Fruit fly (Drosophila melanogaster): Measurements from ENCODE around the gene CG15864.
A peak's percentile ranks its signal among the peaks of the same experiment; 100 is the strongest.

The CG15864 gene

DNA sequence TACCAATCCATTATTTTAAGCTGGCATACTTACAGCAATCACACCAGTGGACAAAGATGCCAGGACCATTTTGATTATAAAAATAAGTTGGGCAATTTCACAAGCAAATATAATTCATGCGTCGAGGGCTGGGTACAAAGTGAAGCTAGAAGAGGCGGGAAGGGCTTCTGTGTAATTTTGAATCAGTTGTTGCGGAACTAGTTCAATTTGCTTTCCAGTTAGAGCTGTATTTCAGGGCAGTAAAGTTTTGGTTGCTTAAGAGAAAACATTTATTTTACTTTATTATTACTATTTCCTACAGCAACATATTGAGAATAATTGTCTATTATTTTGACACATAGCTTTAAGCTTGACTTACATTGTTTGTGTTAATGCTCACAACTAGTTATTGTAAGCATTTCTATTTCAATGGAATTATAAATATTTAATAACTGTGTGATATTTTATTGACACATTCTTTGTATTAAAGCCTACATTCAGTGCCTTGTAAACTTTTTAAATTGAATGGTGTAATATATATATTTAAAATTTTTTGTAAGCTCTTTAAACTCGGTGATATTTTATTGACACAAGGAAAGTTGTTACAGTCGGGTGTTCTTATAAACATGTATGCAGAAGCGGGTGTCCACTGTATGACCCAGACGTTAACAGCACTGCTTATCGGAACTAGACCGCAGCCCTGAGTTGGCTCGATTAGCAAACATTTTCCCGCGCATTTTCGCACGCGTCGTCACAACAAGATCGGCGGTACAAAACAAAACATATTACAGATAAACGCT lies 16.3 kb downstream of the CG15864 start, which contains the start of the genes RPA1 and Mcm2 (continued):
- TF ChIP-seq CG15601 (tag; optimal IDR thresholded peaks at IDR 0.05): peak; percentile 47
- TF ChIP-seq sd (tag; optimal IDR thresholded peaks at IDR 0.05): no peak
- TF ChIP-seq Gug (GFP tag; IDR thresholded peaks at IDR 0.05): peak; percentile 93
- TF ChIP-seq Nf-YA (GFP tag; IDR thresholded peaks at IDR 0.05): peak; percentile 16; the same call in 1 of the 2 replicates
- TF ChIP-seq twi (tag; optimal IDR thresholded peaks at IDR 0.05): peak; percentile 72
- TF ChIP-seq ems (GFP tag; optimal IDR thresholded peaks at IDR 0.05): no peak
- TF ChIP-seq Blimp-1 (GFP tag; optimal IDR thresholded peaks at IDR 0.05): peak; percentile 50
- peak; percentile 30 for TF ChIP-seq CG12299 (tag; optimal IDR thresholded peaks at IDR 0.05)
- no peak for TF ChIP-seq Hr39 (optimal IDR thresholded peaks at IDR 0.05)
- no peak for TF ChIP-seq sima (GFP tag; optimal IDR thresholded peaks at IDR 0.05)
- peak; percentile 81 for TF ChIP-seq Abd-B (GFP tag; optimal IDR thresholded peaks at IDR 0.05)
- peak; percentile 93 for TF ChIP-seq row (GFP tag; IDR thresholded peaks at IDR 0.05)
- TF ChIP-seq caup (GFP tag; optimal IDR thresholded peaks at IDR 0.05; ENCODE audit: severe bottlenecking): peak; percentile 59
- TF ChIP-seq D (optimal IDR thresholded peaks at IDR 0.05): no peak
- TF ChIP-seq D (GFP tag; optimal IDR thresholded peaks at IDR 0.05): peak; percentile 70
- TF ChIP-seq CG32532 (GFP tag; IDR thresholded peaks at IDR 0.05): peak; percentile 89
- TF ChIP-seq pros (GFP tag; optimal IDR thresholded peaks at IDR 0.05): no peak
- peak; percentile 51 for TF ChIP-seq Nf-YB (GFP tag; optimal IDR thresholded peaks at IDR 0.05)
- no peak for TF ChIP-seq btn (GFP tag; optimal IDR thresholded peaks at IDR 0.05)
- TF ChIP-seq da (GFP tag; optimal IDR thresholded peaks at IDR 0.05): no peak
- peak; percentile 95 for TF ChIP-seq slbo (GFP tag; IDR thresholded peaks at IDR 0.05)
- peak; percentile 33 for TF ChIP-seq gsb-n (tag; optimal IDR thresholded peaks at IDR 0.05)
- TF ChIP-seq CG9797 (GFP tag; optimal IDR thresholded peaks at IDR 0.05): no peak
- TF ChIP-seq Dbx (GFP tag; IDR thresholded peaks at IDR 0.05): peak; percentile 79
- TF ChIP-seq Hsf (GFP tag; optimal IDR thresholded peaks at IDR 0.05): peak; percentile 74
- TF ChIP-seq dm (GFP tag; optimal IDR thresholded peaks at IDR 0.05): peak; percentile 34
- TF ChIP-seq ftz-f1 (GFP tag; optimal IDR thresholded peaks at IDR 0.05): no peak
- peak in 1 of 2 experiments; percentile 60 for TF ChIP-seq Hr51 (GFP tag; optimal IDR thresholded peaks at IDR 0.05)
- TF ChIP-seq CG8478 (optimal IDR thresholded peaks at IDR 0.05): no peak
- no peak for TF ChIP-seq TFAM (GFP tag; optimal IDR thresholded peaks at IDR 0.05)
- peak; percentile 90 for TF ChIP-seq CG30403 (GFP tag; optimal IDR thresholded peaks at IDR 0.05)
- TF ChIP-seq CG32767 (GFP tag; IDR thresholded peaks at IDR 0.05): no peak
- TF ChIP-seq otp (GFP tag; IDR thresholded peaks at IDR 0.05): peak; percentile 58; the same call in 1 of the 3 replicates
- no peak for TF ChIP-seq NK7.1 (GFP tag; optimal IDR thresholded peaks at IDR 0.05)
- no peak for TF ChIP-seq Eip74EF (GFP tag; optimal IDR thresholded peaks at IDR 0.05)
- no peak for TF ChIP-seq luna (GFP tag; optimal IDR thresholded peaks at IDR 0.05)
- peak; percentile 86 for TF ChIP-seq CG10267 (tag; optimal IDR thresholded peaks at IDR 0.05)
- TF ChIP-seq CG6654 (GFP tag; optimal IDR thresholded peaks at IDR 0.05): peak; percentile 40
- TF ChIP-seq CG14014 (GFP tag; IDR thresholded peaks at IDR 0.05): peak; percentile 76
- no peak for TF ChIP-seq grn (GFP tag; optimal IDR thresholded peaks at IDR 0.05)
- no peak for TF ChIP-seq mld (GFP tag; IDR thresholded peaks at IDR 0.05; ENCODE audit: partially characterized antibody)
- TF ChIP-seq Bdp1 (GFP tag; optimal IDR thresholded peaks at IDR 0.05): no peak
- peak; percentile 55 for TF ChIP-seq BtbVII (GFP tag; optimal IDR thresholded peaks at IDR 0.05)
- peak; percentile 55 for TF ChIP-seq CG11723 (GFP tag; optimal IDR thresholded peaks at IDR 0.05)
- TF ChIP-seq D19B (GFP tag; optimal IDR thresholded peaks at IDR 0.05): peak; percentile 67
- TF ChIP-seq CG10209 (GFP tag; optimal IDR thresholded peaks at IDR 0.05): peak; percentile 76
- peak; percentile 49 for TF ChIP-seq CG4730 (GFP tag; IDR thresholded peaks at IDR 0.05)
- TF ChIP-seq insv (GFP tag; optimal IDR thresholded peaks at IDR 0.05): peak in 1 of 2 experiments; percentile 82
- TF ChIP-seq CG2889 (GFP tag; IDR thresholded peaks at IDR 0.05): peak; percentile 73; the same call in 2 of the 3 replicates
- TF ChIP-seq CG7963 (GFP tag; IDR thresholded peaks at IDR 0.05; ENCODE audit: partially characterized antibody): no peak
